Worm (Caenorhabditis elegans) whole organism, late embryonic: ENCODE data around the gene sec-16A.1.

Experiments
- ceh-34 ChIP-seq: sonication (generic microtip); optimal IDR thresholded peaks from 2 replicates; lab custom pipeline; 2016; ENCODE audit warnings: mild to moderate bottlenecking, missing genetic modification characterization, missing compliant biosample characterization
- gmeb-2 ChIP-seq: sonication (generic microtip); optimal IDR thresholded peaks from 2 replicates; lab custom pipeline; 2016; ENCODE audit warnings: missing genetic modification characterization, inconsistent platforms, missing compliant biosample characterization
- pha-4 ChIP-seq: fragments of 150-350 bp; optimal IDR thresholded peaks from 2 replicates; lab custom pipeline; 2018; ENCODE audit warnings: missing biosample characterization, missing genetic modification reagents, missing genetic modification characterization
- pqm-1 ChIP-seq: sonication (generic microtip); optimal IDR thresholded peaks from 2 replicates; lab custom pipeline; 2016; ENCODE audit warnings: missing genetic modification characterization, missing compliant biosample characterization
- tbx-7 ChIP-seq: sonication (generic microtip); optimal IDR thresholded peaks from 2 replicates; lab custom pipeline; 2016; ENCODE audit warnings: missing genotype, missing genetic modification characterization, missing compliant biosample characterization
- unc-42 ChIP-seq: sonication (generic microtip); optimal IDR thresholded peaks from 2 replicates; lab custom pipeline; 2016; ENCODE audit warnings: missing genotype, missing genetic modification characterization, missing compliant biosample characterization

- TF ChIP-seq ceh-34 (tag; lab: Kevin White, UChicago) (no peak), tbx-7 (tag; lab: Kevin White, UChicago) (no peak), pqm-1 (tag; lab: Kevin White, UChicago) (no peak), gmeb-2 (tag; lab: Kevin White, UChicago) (no peak), unc-42 (tag; lab: Kevin White, UChicago) (no peak), pha-4 (no peak)
Measured at ce11 chrIII:9154766-9155165, 29.1 kb downstream of the sec-16A.1 start, which contains the start of gene irld-34.
